Fruit fly (Drosophila melanogaster) whole organism, embryonic: ENCODE results near the gene Sfp26Ad.

Experiments used
- CG10267 ChIP-seq: fragments of 200-800 bp; sonication (Bioruptor generic); optimal IDR thresholded peaks from 2 replicates; lab custom pipeline; 2018; ENCODE audit warnings: missing biosample characterization, mild to moderate bottlenecking, missing genetic modification characterization, moderate library complexity
- CG10274 ChIP-seq: fragments of 200-800 bp; sonication (Bioruptor generic); optimal IDR thresholded peaks from 3 replicates; lab custom pipeline; 2017; ENCODE audit warnings: missing biosample characterization, mild to moderate bottlenecking, missing genetic modification characterization
- CG11085 ChIP-seq: fragments of 200-800 bp; sonication (Bioruptor generic); IDR thresholded peaks from 2 replicates; pipeline ENCODE4 v1.3.6; 2022; ENCODE audit warnings: missing biosample characterization, missing genetic modification characterization
- CG11695 ChIP-seq: fragments of 200-800 bp; sonication (Bioruptor generic); IDR thresholded peaks from 3 replicates; pipeline ENCODE4 v1.3.6; 2022; ENCODE audit warnings: missing biosample characterization, missing genetic modification characterization
- CG12104 ChIP-seq: fragments of 200-800 bp; sonication (Bioruptor generic); optimal IDR thresholded peaks from 3 replicates; lab custom pipeline; 2016; ENCODE audit warnings: missing biosample characterization, missing genetic modification characterization
- CG15073 ChIP-seq: fragments of 200-800 bp; sonication (Bioruptor generic); optimal IDR thresholded peaks from 2 replicates; lab custom pipeline; 2016; ENCODE audit warnings: missing biosample characterization, missing genetic modification characterization
- CG1529 ChIP-seq: fragments of 200-800 bp; sonication (Bioruptor generic); optimal IDR thresholded peaks from 3 replicates; lab custom pipeline; 2018; ENCODE audit warnings: missing biosample characterization, missing genetic modification characterization
- CG17359 ChIP-seq: fragments of 200-800 bp; sonication (Bioruptor generic); optimal IDR thresholded peaks from 3 replicates; lab custom pipeline; 2018; ENCODE audit warnings: missing biosample characterization, mild to moderate bottlenecking, missing genetic modification characterization, moderate library complexity
- CG17361 ChIP-seq: fragments of 200-800 bp; sonication (Bioruptor generic); IDR thresholded peaks from 3 replicates; pipeline ENCODE4 v1.3.6; 2022; ENCODE audit warnings: missing biosample characterization, missing genetic modification characterization
- CG2889 ChIP-seq: fragments of 200-800 bp; sonication (Bioruptor generic); IDR thresholded peaks from 3 replicates; pipeline ENCODE4 v1.3.6; 2022; ENCODE audit warnings: missing biosample characterization, missing genetic modification characterization
- CG30431 ChIP-seq: fragments of 200-800 bp; sonication (Bioruptor generic); optimal IDR thresholded peaks from 2 replicates; lab custom pipeline; 2017; ENCODE audit warnings: missing biosample characterization, missing genetic modification characterization
- CG3065 ChIP-seq: fragments of 200-800 bp; sonication (Bioruptor generic); optimal IDR thresholded peaks from 2 replicates; lab custom pipeline; 2016; ENCODE audit warnings: missing biosample characterization, missing genetic modification characterization
- CG34376 ChIP-seq: fragments of 200-800 bp; sonication (Bioruptor generic); optimal IDR thresholded peaks from 2 replicates; lab custom pipeline; 2018; ENCODE audit warnings: missing biosample characterization, mild to moderate bottlenecking, missing genetic modification characterization
- CG5180 ChIP-seq: fragments of 200-800 bp; sonication (Bioruptor generic); optimal IDR thresholded peaks from 3 replicates; lab custom pipeline; 2017; ENCODE audit warnings: missing biosample characterization, missing genetic modification characterization, mild to moderate bottlenecking, moderate library complexity, missing genetic modification reagents
- CG5953 ChIP-seq: fragments of 200-800 bp; sonication (Bioruptor generic); IDR thresholded peaks from 2 replicates; pipeline ENCODE4 v1.3.6; 2022; ENCODE audit warnings: missing biosample characterization, missing genetic modification characterization
- CG6272 ChIP-seq: fragments of 200-800 bp; sonication (Bioruptor generic); IDR thresholded peaks from 2 replicates; pipeline ENCODE4 v1.3.6; 2022; ENCODE audit warnings: missing biosample characterization, missing genetic modification characterization
- CG7839 ChIP-seq: fragments of 200-800 bp; sonication (Bioruptor generic); optimal IDR thresholded peaks from 3 replicates; lab custom pipeline; 2018; ENCODE audit warnings: missing biosample characterization, mild to moderate bottlenecking, missing genetic modification characterization, moderate library complexity
- CG9215 ChIP-seq: fragments of 200-800 bp; sonication (Bioruptor generic); IDR thresholded peaks from 2 replicates; pipeline ENCODE4 v1.3.6; 2022; ENCODE audit warnings: missing biosample characterization, missing genetic modification characterization
- CG9609 ChIP-seq: fragments of 200-800 bp; sonication (Bioruptor generic); optimal IDR thresholded peaks from 3 replicates; lab custom pipeline; 2016; ENCODE audit warnings: missing biosample characterization, missing genetic modification characterization
- Dad ChIP-seq: fragments of 200-800 bp; sonication (Bioruptor generic); optimal IDR thresholded peaks from 3 replicates; lab custom pipeline; 2016; ENCODE audit warnings: missing biosample characterization, missing genetic modification characterization
- Dip2 ChIP-seq: fragments of 200-800 bp; sonication (Bioruptor generic); IDR thresholded peaks from 2 replicates; pipeline ENCODE4 v1.3.6; 2022; ENCODE audit warnings: missing biosample characterization, missing genetic modification characterization
- Doc2 ChIP-seq: fragments of 200-800 bp; sonication (Bioruptor generic); IDR thresholded peaks from 2 replicates; pipeline ENCODE4 v1.3.6; 2022; ENCODE audit warnings: missing biosample characterization, missing genetic modification characterization
- HLH4C ChIP-seq: fragments of 200-800 bp; sonication (Bioruptor generic); IDR thresholded peaks from 3 replicates; pipeline ENCODE4 v1.3.6; 2022; ENCODE audit warnings: missing biosample characterization, missing genetic modification characterization; ENCODE audit not compliant: partially characterized antibody
- HmgZ ChIP-seq: fragments of 200-800 bp; sonication (Bioruptor generic); optimal IDR thresholded peaks from 2 replicates; lab custom pipeline; 2018; ENCODE audit warnings: missing biosample characterization, mild to moderate bottlenecking, missing genetic modification characterization
- Hr51 ChIP-seq, 2 experiments: fragments of 200-800 bp; sonication (Bioruptor generic); optimal IDR thresholded peaks; 2 replicates in 1 of 2; 3 replicates in 1 of 2; lab custom pipeline; 2016 to 2018; ENCODE audit warnings: missing biosample characterization in 2 of 2, missing genetic modification characterization in 2 of 2, mild to moderate bottlenecking in 1 of 2, moderate library complexity in 1 of 2
- Hsf ChIP-seq: fragments of 200-800 bp; sonication (Bioruptor generic); optimal IDR thresholded peaks from 3 replicates; lab custom pipeline; 2016; ENCODE audit warnings: missing biosample characterization, missing genetic modification characterization
- Lhr ChIP-seq: fragments of 200-800 bp; sonication (Bioruptor generic); optimal IDR thresholded peaks from 3 replicates; lab custom pipeline; 2017; ENCODE audit warnings: mild to moderate bottlenecking, missing biosample characterization, missing genetic modification reagents, missing genetic modification characterization
- NC2β ChIP-seq: fragments of 200-800 bp; sonication (Bioruptor generic); optimal IDR thresholded peaks from 2 replicates; lab custom pipeline; 2016; ENCODE audit warnings: missing biosample characterization, missing genetic modification characterization
- Optix ChIP-seq: fragments of 200-800 bp; sonication (Bioruptor generic); IDR thresholded peaks from 3 replicates; pipeline ENCODE4 v1.3.6; 2022; ENCODE audit warnings: missing biosample characterization, missing genetic modification characterization
- Pdp1 ChIP-seq, 2 experiments: fragments of 200-800 bp; sonication (Bioruptor generic); optimal IDR thresholded peaks; 3 replicates each; lab custom pipeline; 2016; ENCODE audit warnings: missing biosample characterization in 2 of 2, missing genetic modification characterization in 2 of 2, mild to moderate bottlenecking in 1 of 2, moderate library complexity in 1 of 2
- Sox102F ChIP-seq: fragments of 200-800 bp; sonication (Bioruptor generic); optimal IDR thresholded peaks from 2 replicates; lab custom pipeline; 2018; ENCODE audit warnings: missing biosample characterization, mild to moderate bottlenecking, missing genetic modification characterization, moderate library complexity
- Spps ChIP-seq: fragments of 200-800 bp; sonication (Bioruptor generic); optimal IDR thresholded peaks from 2 replicates; lab custom pipeline; 2018; ENCODE audit warnings: missing biosample characterization, mild to moderate bottlenecking, missing genetic modification characterization
- Vsx1 ChIP-seq: fragments of 200-800 bp; sonication (Bioruptor generic); optimal IDR thresholded peaks from 2 replicates; lab custom pipeline; 2017; ENCODE audit warnings: missing biosample characterization, mild to moderate bottlenecking, missing genetic modification characterization, missing genetic modification reagents
- ab ChIP-seq: fragments of 200-800 bp; sonication (Bioruptor generic); optimal IDR thresholded peaks from 2 replicates; lab custom pipeline; 2016; ENCODE audit warnings: missing biosample characterization, missing genetic modification characterization
- bab2 ChIP-seq: fragments of 200-800 bp; sonication (Bioruptor generic); optimal IDR thresholded peaks from 2 replicates; lab custom pipeline; 2016; ENCODE audit warnings: missing biosample characterization, missing genetic modification characterization
- bbx ChIP-seq: fragments of 200-800 bp; sonication (Bioruptor generic); IDR thresholded peaks from 2 replicates; pipeline ENCODE4 v1.3.6; 2022; ENCODE audit warnings: missing biosample characterization, missing genetic modification characterization; ENCODE audit not compliant: partially characterized antibody
- br ChIP-seq: fragments of >200 bp; optimal IDR thresholded peaks from 2 replicates; lab custom pipeline; 2017
- caup ChIP-seq: fragments of 200-800 bp; sonication (Bioruptor generic); optimal IDR thresholded peaks from 3 replicates; lab custom pipeline; 2017; ENCODE audit warnings: missing biosample characterization, mild to moderate bottlenecking, missing genetic modification characterization, moderate library complexity; ENCODE audit not compliant: severe bottlenecking
- crol ChIP-seq: fragments of 200-800 bp; sonication (Bioruptor generic); IDR thresholded peaks from 2 replicates; pipeline ENCODE4 v1.3.6; 2022; ENCODE audit warnings: missing biosample characterization, missing genetic modification characterization
- en ChIP-seq: fragments of 200-800 bp; sonication (Bioruptor generic); optimal IDR thresholded peaks from 2 replicates; lab custom pipeline; 2016; ENCODE audit warnings: missing biosample characterization, missing genetic modification characterization
- inv ChIP-seq: fragments of 200-800 bp; sonication (Bioruptor generic); IDR thresholded peaks from 2 replicates; pipeline ENCODE4 v1.3.6; 2022; ENCODE audit warnings: missing biosample characterization, missing genetic modification characterization; ENCODE audit not compliant: partially characterized antibody
- kay ChIP-seq: fragments of 200-800 bp; sonication (Bioruptor generic); optimal IDR thresholded peaks from 2 replicates; lab custom pipeline; 2016; ENCODE audit warnings: missing biosample characterization, missing genetic modification characterization
- lov ChIP-seq, 2 experiments: fragments of 200-800 bp in 1 of 2; fragments of >200 bp in 1 of 2; sonication (Bioruptor generic) in 1 of 2; IDR thresholded peaks in 1 of 2; optimal IDR thresholded peaks in 1 of 2; 2 replicates in 1 of 2; 3 replicates in 1 of 2; pipeline versions ENCODE4 v1.3.6 to Lab custom; 2017 to 2022; ENCODE audit warnings: missing biosample characterization in 1 of 2, missing genetic modification characterization in 1 of 2
- nom ChIP-seq: fragments of 200-800 bp; sonication (Bioruptor generic); optimal IDR thresholded peaks from 2 replicates; lab custom pipeline; 2017; ENCODE audit warnings: missing biosample characterization, missing genetic modification characterization, mild to moderate bottlenecking, moderate library complexity, missing genetic modification reagents
- p53 ChIP-seq: fragments of 200-800 bp; sonication (Bioruptor generic); optimal IDR thresholded peaks from 2 replicates; lab custom pipeline; 2016; ENCODE audit warnings: missing biosample characterization, missing genetic modification characterization
- pzg ChIP-seq: fragments of 200-800 bp; sonication (Bioruptor generic); optimal IDR thresholded peaks from 3 replicates; lab custom pipeline; 2018; ENCODE audit warnings: missing biosample characterization, mild to moderate bottlenecking, missing genetic modification characterization, moderate library complexity
- salm ChIP-seq: fragments of 200-800 bp; sonication (Bioruptor generic); optimal IDR thresholded peaks from 2 replicates; lab custom pipeline; 2018; ENCODE audit warnings: missing biosample characterization, mild to moderate bottlenecking, missing genetic modification characterization
- scrt ChIP-seq: fragments of 200-800 bp; sonication (Bioruptor generic); optimal IDR thresholded peaks from 2 replicates; lab custom pipeline; 2018; ENCODE audit warnings: missing biosample characterization, mild to moderate bottlenecking, missing genetic modification characterization, moderate library complexity
- twi ChIP-seq: fragments of 200-800 bp; optimal IDR thresholded peaks from 2 replicates; lab custom pipeline; 2019; ENCODE audit warnings: missing biosample characterization, mild to moderate bottlenecking, missing genetic modification characterization, moderate library complexity
- yki ChIP-seq: fragments of >200 bp; optimal IDR thresholded peaks from 3 replicates; lab custom pipeline; 2018
- zfh2 ChIP-seq: fragments of 200-800 bp; sonication (Bioruptor generic); optimal IDR thresholded peaks from 2 replicates; lab custom pipeline; 2016; ENCODE audit warnings: missing biosample characterization, missing genetic modification characterization

Gene Sfp26Ad

DNA sequence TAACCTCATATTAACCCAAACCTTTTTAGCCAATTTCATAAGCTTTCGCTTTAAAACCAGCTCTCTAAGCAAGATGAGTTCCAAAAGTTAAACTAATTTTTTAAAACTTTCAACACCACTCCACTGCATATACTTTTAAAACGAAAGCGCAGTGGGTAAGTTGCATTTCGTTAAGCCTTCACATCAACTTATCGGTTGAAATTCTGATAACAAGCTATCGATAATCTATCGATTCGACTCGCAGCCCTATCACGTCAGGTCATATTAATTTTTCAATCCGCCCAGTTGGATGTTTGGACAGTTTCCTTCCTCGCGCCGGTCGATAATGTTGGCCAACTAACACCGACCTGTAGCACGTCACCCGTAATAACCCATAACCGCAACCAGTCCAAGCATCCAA, 43.0 kb upstream of the Sfp26Ad start, which contains the start of gene ifc (continued):
- TF ChIP-seq Sox102F (no peak), Pdp1 (GFP tag; optimal IDR thresholded peaks at IDR 0.05; lab: Kevin White, UChicago) (peak; percentile 68 to 72), crol (no peak), CG17359 (peak; percentile 41), pzg (GFP tag; lab: Kevin White, UChicago) (peak; percentile 96), bbx (GFP tag; lab: Robert Waterston, UW) (no peak), HmgZ (tag; lab: Kevin White, UChicago) (peak; percentile 82), CG5953 (GFP tag; lab: Robert Waterston, UW) (no peak), Lhr (GFP tag; lab: Kevin White, UChicago) (peak; percentile 93), nom (GFP tag; lab: Kevin White, UChicago) (peak; percentile 46), br (lab: Kevin White, UChicago) (no peak), HLH4C (GFP tag; lab: Robert Waterston, UW) (no peak), CG3065 (GFP tag; lab: Kevin White, UChicago) (no peak), CG10274 (GFP tag; lab: Kevin White, UChicago) (no peak), kay (GFP tag; lab: Kevin White, UChicago) (peak; percentile 52), CG11085 (GFP tag; lab: Robert Waterston, UW) (no peak), CG15073 (GFP tag; lab: Kevin White, UChicago) (no peak), bab2 (GFP tag; lab: Kevin White, UChicago) (peak; percentile 49), Hsf (GFP tag; lab: Kevin White, UChicago) (peak; percentile 55), yki (lab: Kevin White, UChicago) (no peak), CG1529 (GFP tag; lab: Kevin White, UChicago) (no peak), Dip2 (GFP tag; lab: Robert Waterston, UW) (no peak), lov (optimal IDR thresholded peaks at IDR 0.05; lab: Kevin White, UChicago) (no peak), lov (GFP tag; IDR thresholded peaks at IDR 0.05; lab: Robert Waterston, UW) (no peak), CG9609 (peak; percentile 32), caup (GFP tag; lab: Kevin White, UChicago) (peak; percentile 17), Dad (GFP tag; lab: Kevin White, UChicago) (peak; percentile 69), twi (tag; lab: Kevin White, UChicago) (no peak), CG2889 (GFP tag; lab: Robert Waterston, UW) (no peak), CG10267 (peak; percentile 77), ab (GFP tag; lab: Kevin White, UChicago) (no peak), CG5180 (no peak), CG6272 (GFP tag; lab: Robert Waterston, UW) (0 out of 2 replicates have a peak, but pooled peaks have one; percentile 13), NC2β (GFP tag; lab: Kevin White, UChicago) (peak; percentile 55), Optix (GFP tag; lab: Robert Waterston, UW) (no peak), salm (tag; lab: Kevin White, UChicago) (no peak), scrt (peak; percentile 62), Vsx1 (no peak), Doc2 (GFP tag; lab: Robert Waterston, UW) (no peak), en (GFP tag; lab: Kevin White, UChicago) (peak; percentile 1), CG34376 (peak; percentile 33), CG17361 (GFP tag; lab: Robert Waterston, UW) (no peak), CG7839 (tag; lab: Kevin White, UChicago) (peak; percentile 58), CG9215 (no peak), CG11695 (GFP tag; lab: Robert Waterston, UW) (no peak), inv (GFP tag; lab: Robert Waterston, UW) (no peak), Spps (no peak), zfh2 (GFP tag; lab: Kevin White, UChicago) (peak; percentile 78), CG12104 (GFP tag; lab: Kevin White, UChicago) (peak; percentile 8), Hr51 (GFP tag; optimal IDR thresholded peaks at IDR 0.05; lab: Kevin White, UChicago) (peak in 1 of 2 experiments; percentile 21), p53 (peak; percentile 49), CG30431 (GFP tag; lab: Kevin White, UChicago) (no peak)
